Worm (Caenorhabditis elegans) whole organism, early embryonic: ENCODE results near the gene C01G12.5.

Experiments used
- B0310.2 ChIP-seq: sonication (generic microtip); optimal IDR thresholded peaks from 2 replicates; lab custom pipeline; 2016; ENCODE audit warnings: mild to moderate bottlenecking, missing genetic modification characterization, missing compliant biosample characterization
- F13C5.2 ChIP-seq: sonication (generic microtip); optimal IDR thresholded peaks from 2 replicates; lab custom pipeline; 2017; ENCODE audit warnings: mild to moderate bottlenecking, missing genetic modification characterization, inconsistent platforms, missing compliant biosample characterization
- aly-1 ChIP-seq: sonication (generic microtip); optimal IDR thresholded peaks from 2 replicates; lab custom pipeline; 2016; ENCODE audit warnings: missing genetic modification characterization, missing compliant biosample characterization
- ama-1 ChIP-seq: fragments of 150-350 bp; optimal IDR thresholded peaks from 2 replicates; lab custom pipeline; 2014
- ceh-13 ChIP-seq: fragments of 200-800 bp; sonication (Bioruptor generic); optimal IDR thresholded peaks from 2 replicates; lab custom pipeline; 2018; ENCODE audit warnings: mild to moderate bottlenecking, missing genetic modification characterization, missing compliant biosample characterization
- ceh-36 ChIP-seq: sonication (generic microtip); optimal IDR thresholded peaks from 2 replicates; lab custom pipeline; 2016; ENCODE audit warnings: missing genetic modification characterization, inconsistent platforms, missing compliant biosample characterization
- ets-7 ChIP-seq: sonication (generic microtip); optimal IDR thresholded peaks from 2 replicates; lab custom pipeline; 2016; ENCODE audit warnings: missing genotype, missing genetic modification characterization, missing compliant biosample characterization
- flt-1 ChIP-seq: fragments of 200-800 bp; sonication (Bioruptor generic); IDR thresholded peaks from 2 replicates; pipeline ENCODE4 v1.3.6; 2022; ENCODE audit warnings: missing genetic modification characterization, missing compliant biosample characterization
- hmbx-1 ChIP-seq: sonication (generic microtip); optimal IDR thresholded peaks from 2 replicates; lab custom pipeline; 2016; ENCODE audit warnings: mild to moderate bottlenecking, missing genetic modification characterization, missing compliant biosample characterization
- hmg-4 ChIP-seq: fragments of 200-800 bp; sonication (Bioruptor generic); optimal IDR thresholded peaks from 2 replicates; lab custom pipeline; 2018; ENCODE audit warnings: mild to moderate bottlenecking, missing genetic modification characterization, missing compliant biosample characterization
- hnd-1 ChIP-seq: sonication (generic microtip); optimal IDR thresholded peaks from 2 replicates; lab custom pipeline; 2016; ENCODE audit warnings: missing genetic modification characterization, missing compliant biosample characterization
- pes-1 ChIP-seq: fragments of 200-800 bp; sonication (Bioruptor generic); IDR thresholded peaks from 2 replicates; pipeline ENCODE4 v1.3.6; 2022; ENCODE audit warnings: missing genetic modification reagents, missing genetic modification characterization, missing compliant biosample characterization
- scrt-1 ChIP-seq: fragments of 200-800 bp; sonication (Bioruptor generic); IDR thresholded peaks from 2 replicates; pipeline ENCODE4 v1.3.6; 2022; ENCODE audit warnings: missing genetic modification characterization, missing compliant biosample characterization
- sea-1 ChIP-seq: fragments of 200-800 bp; sonication (Bioruptor generic); conservative IDR thresholded peaks from 2 replicates; pipeline ENCODE4 v1.3.6; 2022; ENCODE audit warnings: missing genetic modification characterization, missing compliant biosample characterization
- tbx-11 ChIP-seq: fragments of 200-800 bp; sonication (Bioruptor generic); IDR thresholded peaks from 2 replicates; pipeline ENCODE4 v1.3.6; 2022; ENCODE audit warnings: missing genetic modification characterization, missing compliant biosample characterization
- tbx-37 ChIP-seq: fragments of 200-800 bp; sonication (Bioruptor generic); conservative IDR thresholded peaks from 2 replicates; pipeline ENCODE4 v1.3.6; 2022; ENCODE audit warnings: missing genetic modification reagents, missing genetic modification characterization, missing compliant biosample characterization
- tra-4 ChIP-seq: sonication (generic microtip); optimal IDR thresholded peaks from 2 replicates; lab custom pipeline; 2017; ENCODE audit warnings: missing genetic modification characterization, missing compliant biosample characterization

The C01G12.5 gene

ce11 chrII:14622758-14623157 lies 35.5 kb upstream of the C01G12.5 start, which contains the start of gene mltn-10:
TSS of gene mltn-10 (plus strand) at chrII:14623058.
- TF ChIP-seq tra-4 (tag; lab: Kevin White, UChicago), result no peak
- TF ChIP-seq sea-1, result no peak
- no peak for TF ChIP-seq ama-1 (lab: Kevin White, UChicago)
- no peak for TF ChIP-seq ceh-13 (GFP tag; lab: Kevin White, UChicago)
- TF ChIP-seq hmbx-1 (tag; lab: Kevin White, UChicago), result no peak
- TF ChIP-seq scrt-1, result no peak
- TF ChIP-seq pes-1 (GFP tag; lab: Robert Waterston, UW), result no peak
- no peak for TF ChIP-seq ceh-36 (tag; lab: Kevin White, UChicago)
- TF ChIP-seq hmg-4 (GFP tag; lab: Kevin White, UChicago), result no peak

- no peak for TF ChIP-seq hmbx-1 (tag; lab: Kevin White, UChicago)
- TF ChIP-seq sea-1, result no peak
These were observed 33.4 kb upstream of the C01G12.5 start for ce11 chrII:14620730-14621129.

ce11 chrII:14619806-14620205 lies 32.5 kb upstream of the C01G12.5 start:
- TF ChIP-seq tra-4 (tag; lab: Kevin White, UChicago) (no peak), F13C5.2 (tag; lab: Kevin White, UChicago) (no peak), ets-7 (tag; lab: Kevin White, UChicago) (no peak), B0310.2 (tag; lab: Kevin White, UChicago) (no peak), ceh-36 (tag; lab: Kevin White, UChicago) (no peak), scrt-1 (no peak), ama-1 (lab: Kevin White, UChicago) (no peak), aly-1 (tag; lab: Kevin White, UChicago) (no peak), hmbx-1 (tag; lab: Kevin White, UChicago) (no peak), pes-1 (GFP tag; lab: Robert Waterston, UW) (no peak), tbx-37 (no peak), tbx-11 (GFP tag; lab: Robert Waterston, UW) (no peak), hnd-1 (no peak), sea-1 (no peak), hmg-4 (GFP tag; lab: Kevin White, UChicago) (no peak), ceh-13 (GFP tag; lab: Kevin White, UChicago) (no peak), flt-1 (GFP tag; lab: Robert Waterston, UW) (no peak)

ce11 chrII:14618764-14619163 lies 31.5 kb upstream of the C01G12.5 start:
- no peak for TF ChIP-seq tbx-11 (GFP tag; lab: Robert Waterston, UW)
- no peak for TF ChIP-seq pes-1 (GFP tag; lab: Robert Waterston, UW)
- TF ChIP-seq ets-7 (tag; lab: Kevin White, UChicago), result no peak
- no peak for TF ChIP-seq B0310.2 (tag; lab: Kevin White, UChicago)
- no peak for TF ChIP-seq ama-1 (lab: Kevin White, UChicago)
- no peak for TF ChIP-seq aly-1 (tag; lab: Kevin White, UChicago)
- TF ChIP-seq tra-4 (tag; lab: Kevin White, UChicago), result no peak
- TF ChIP-seq hmg-4 (GFP tag; lab: Kevin White, UChicago), result no peak
- TF ChIP-seq scrt-1, result no peak
- no peak for TF ChIP-seq flt-1 (GFP tag; lab: Robert Waterston, UW)
- TF ChIP-seq hmbx-1 (tag; lab: Kevin White, UChicago), result no peak
- TF ChIP-seq ceh-13 (GFP tag; lab: Kevin White, UChicago), result no peak
- no peak for TF ChIP-seq sea-1
- TF ChIP-seq hnd-1, result no peak

ce11 chrII:14618158-14618557 lies 30.9 kb upstream of the C01G12.5 start:
- TF ChIP-seq scrt-1 (no peak), tbx-37 (no peak), F13C5.2 (tag; lab: Kevin White, UChicago) (no peak), hnd-1 (no peak)

ce11 chrII:14616927-14617326 lies 29.6 kb upstream of the C01G12.5 start:
- TF ChIP-seq pes-1 (GFP tag; lab: Robert Waterston, UW) (0 out of 2 replicates have a peak, but pooled peaks have one; percentile 25), hmbx-1 (tag; lab: Kevin White, UChicago) (no peak)

- TF ChIP-seq aly-1 (tag; lab: Kevin White, UChicago), result no peak
- no peak for TF ChIP-seq hnd-1
- TF ChIP-seq ets-7 (tag; lab: Kevin White, UChicago), result no peak
- no peak for TF ChIP-seq tbx-37
- TF ChIP-seq hmbx-1 (tag; lab: Kevin White, UChicago), result no peak
- TF ChIP-seq sea-1, result no peak
- no peak for TF ChIP-seq B0310.2 (tag; lab: Kevin White, UChicago)
- TF ChIP-seq ama-1 (lab: Kevin White, UChicago), result no peak
- no peak for TF ChIP-seq ceh-36 (tag; lab: Kevin White, UChicago)
- no peak for TF ChIP-seq flt-1 (GFP tag; lab: Robert Waterston, UW)
- TF ChIP-seq tbx-11 (GFP tag; lab: Robert Waterston, UW), result no peak
- TF ChIP-seq pes-1 (GFP tag; lab: Robert Waterston, UW), result no peak
- TF ChIP-seq scrt-1, result no peak
These were observed 29.1 kb upstream of the C01G12.5 start for ce11 chrII:14616402-14616801.

- TF ChIP-seq tra-4 (tag; lab: Kevin White, UChicago) (no peak), F13C5.2 (tag; lab: Kevin White, UChicago) (no peak), hmbx-1 (tag; lab: Kevin White, UChicago) (no peak), hnd-1 (no peak), tbx-11 (GFP tag; lab: Robert Waterston, UW) (no peak), pes-1 (GFP tag; lab: Robert Waterston, UW) (no peak), flt-1 (GFP tag; lab: Robert Waterston, UW) (no peak), ama-1 (lab: Kevin White, UChicago) (no peak), ceh-13 (GFP tag; lab: Kevin White, UChicago) (no peak), sea-1 (no peak), hmg-4 (GFP tag; lab: Kevin White, UChicago) (no peak), ets-7 (tag; lab: Kevin White, UChicago) (no peak), tbx-37 (no peak), aly-1 (tag; lab: Kevin White, UChicago) (no peak)
These were observed 28.4 kb upstream of the C01G12.5 start, which contains the start of gene mltn-9 for ce11 chrII:14615735-14616134. TSS of gene mltn-9 (plus strand) at chrII:14616035.
